Fruit fly (Drosophila melanogaster) whole organism, wandering third instar larva: ENCODE measurements around the gene MAPk-Ak2.

Experiments used
- CG32264 ChIP-seq: fragments of 200-800 bp; sonication (Bioruptor generic); optimal IDR thresholded peaks from 2 replicates; lab custom pipeline; 2016; ENCODE audit warnings: missing biosample characterization, missing genetic modification characterization
- Dif ChIP-seq: fragments of 200-275, 200-300 bp; sonication (Bioruptor generic); optimal IDR thresholded peaks from 2 replicates; lab custom pipeline; 2018; ENCODE audit warnings: missing biosample characterization, missing genetic modification characterization; ENCODE audit not compliant: partially characterized antibody
- Hr78 ChIP-seq: fragments of >200 bp; optimal IDR thresholded peaks from 2 replicates; lab custom pipeline; 2017; ENCODE audit warnings: missing biosample characterization, missing genetic modification characterization
- Mio ChIP-seq: sonication (Bioruptor generic); optimal IDR thresholded peaks from 2 replicates; lab custom pipeline; 2016; ENCODE audit warnings: missing biosample characterization, missing genetic modification characterization
- Myc ChIP-seq: fragments of >200 bp; optimal IDR thresholded peaks from 2 replicates; lab custom pipeline; 2017
- dsf ChIP-seq: sonication (Bioruptor generic); optimal IDR thresholded peaks from 2 replicates; lab custom pipeline; 2016; ENCODE audit warnings: missing biosample characterization, missing genetic modification characterization, borderline replicate concordance
- h ChIP-seq: fragments of 200-800 bp; sonication (Bioruptor generic); optimal IDR thresholded peaks from 3 replicates; lab custom pipeline; 2016; ENCODE audit warnings: missing biosample characterization, mild to moderate bottlenecking, missing genetic modification characterization
- jim ChIP-seq: fragments of 175-275, 200-325 bp; sonication (Bioruptor generic); optimal IDR thresholded peaks from 2 replicates; lab custom pipeline; 2016; ENCODE audit warnings: missing biosample characterization, mild to moderate bottlenecking, missing genetic modification characterization
- pan ChIP-seq: fragments of >200 bp; optimal IDR thresholded peaks from 2 replicates; lab custom pipeline; 2017
- psq ChIP-seq: fragments of 200-800 bp; sonication (Bioruptor generic); optimal IDR thresholded peaks from 3 replicates; lab custom pipeline; 2017; ENCODE audit warnings: missing biosample characterization, mild to moderate bottlenecking, missing genetic modification characterization, moderate library complexity
- rgr ChIP-seq: fragments of 200-800 bp; sonication (Bioruptor generic); optimal IDR thresholded peaks from 3 replicates; lab custom pipeline; 2016; ENCODE audit warnings: missing biosample characterization, mild to moderate bottlenecking, missing genetic modification characterization
- usp ChIP-seq: fragments of >200 bp; optimal IDR thresholded peaks from 2 replicates; lab custom pipeline; 2017; ENCODE audit warnings: missing biosample characterization, missing genetic modification characterization

dm6 chrX:5723577-5723976 is 40.4 kb downstream of the MAPk-Ak2 start:
- TF ChIP-seq dsf (GFP tag; lab: Kevin White, UChicago), result no peak
- TF ChIP-seq usp (GFP tag; lab: Kevin White, UChicago), result no peak
- no peak for TF ChIP-seq h (GFP tag; lab: Kevin White, UChicago)
- TF ChIP-seq Mio (GFP tag; lab: Kevin White, UChicago), result no peak
- TF ChIP-seq jim (GFP tag; lab: Kevin White, UChicago), result no peak
- no peak for TF ChIP-seq Myc
- no peak for TF ChIP-seq Hr78 (GFP tag; lab: Kevin White, UChicago)
- TF ChIP-seq pan (lab: Kevin White, UChicago), result no peak
- no peak for TF ChIP-seq CG32264 (GFP tag; lab: Kevin White, UChicago)
- TF ChIP-seq psq (GFP tag; lab: Kevin White, UChicago), result no peak
- TF ChIP-seq rgr (GFP tag; lab: Kevin White, UChicago), result no peak
- TF ChIP-seq Dif (GFP tag; lab: Kevin White, UChicago), result no peak
